Fruit fly (Drosophila melanogaster): Measurements from ENCODE around the gene CG7857.

The CG7857 gene

dm6 chr3L:15534274-15535227, 29.9 kb upstream of the CG7857 start (continued):
- TF ChIP-seq ATbp (GFP tag; optimal IDR thresholded peaks at IDR 0.05), result peak; percentile 52
- no peak for TF ChIP-seq Dp (GFP tag; optimal IDR thresholded peaks at IDR 0.05)
- no peak for TF ChIP-seq E2f2 (GFP tag; IDR thresholded peaks at IDR 0.05)
- peak; percentile 83 for TF ChIP-seq CG9437 (GFP tag; optimal IDR thresholded peaks at IDR 0.05)
- peak; percentile 82 for TF ChIP-seq tio (GFP tag; optimal IDR thresholded peaks at IDR 0.05)
- no peak for TF ChIP-seq Doc3 (GFP tag; IDR thresholded peaks at IDR 0.05; ENCODE audit: partially characterized antibody)
- TF ChIP-seq CG3281 (GFP tag; optimal IDR thresholded peaks at IDR 0.05), result peak; percentile 56
- peak; percentile 80 for TF ChIP-seq CG9727 (GFP tag; optimal IDR thresholded peaks at IDR 0.05)
- TF ChIP-seq CTCF (GFP tag; optimal IDR thresholded peaks at IDR 0.05), result no peak
- peak; percentile 30 for TF ChIP-seq CG6654 (GFP tag; optimal IDR thresholded peaks at IDR 0.05)
- peak; percentile 75 for TF ChIP-seq CG17385 (GFP tag; optimal IDR thresholded peaks at IDR 0.05)
- no peak for TF ChIP-seq GATAe (GFP tag; conservative IDR thresholded peaks at IDR 0.05)
- peak; percentile 49 for TF ChIP-seq jumu (GFP tag; optimal IDR thresholded peaks at IDR 0.05)
- TF ChIP-seq Asciz (GFP tag; optimal IDR thresholded peaks at IDR 0.05), result peak; percentile 46
- peak; percentile 41 for TF ChIP-seq slp2 (GFP tag; optimal IDR thresholded peaks at IDR 0.05)
- TF ChIP-seq Doc2 (GFP tag; IDR thresholded peaks at IDR 0.05), result no peak
- TF ChIP-seq CG12104 (GFP tag; optimal IDR thresholded peaks at IDR 0.05), result peak; percentile 30
- peak; percentile 15 for TF ChIP-seq BtbVII (GFP tag; optimal IDR thresholded peaks at IDR 0.05)
- TF ChIP-seq CG2120 (GFP tag; optimal IDR thresholded peaks at IDR 0.05), result peak; percentile 76
- no peak for TF ChIP-seq pzg (GFP tag; optimal IDR thresholded peaks at IDR 0.05)
- TF ChIP-seq CoRest (tag; optimal IDR thresholded peaks at IDR 0.05), result peak; percentile 87
- TF ChIP-seq CG4328 (GFP tag; optimal IDR thresholded peaks at IDR 0.05), result peak; percentile 50
- TF ChIP-seq Sry-δ (GFP tag; optimal IDR thresholded peaks at IDR 0.05), result no peak

dm6 chr3L:15533402-15534129, 28.9 kb upstream of the CG7857 start:
- TF ChIP-seq CG7271 (tag; optimal IDR thresholded peaks at IDR 0.05) (no peak), phol (tag; optimal IDR thresholded peaks at IDR 0.05) (peak; percentile 10), Sox100B (GFP tag; optimal IDR thresholded peaks at IDR 0.05) (peak; percentile 28), CG10274 (GFP tag; optimal IDR thresholded peaks at IDR 0.05) (peak; percentile 99), wdn (GFP tag; IDR thresholded peaks at IDR 0.05) (no peak), Doc2 (GFP tag; IDR thresholded peaks at IDR 0.05) (no peak), her (GFP tag; optimal IDR thresholded peaks at IDR 0.05) (peak; percentile 34), Lim3 (GFP tag; IDR thresholded peaks at IDR 0.05) (no peak), ttk (GFP tag; IDR thresholded peaks at IDR 0.05) (peak; percentile 53), CG11560 (tag; IDR thresholded peaks at IDR 0.05) (no peak), wek (GFP tag; optimal IDR thresholded peaks at IDR 0.05) (no peak), CG11398 (GFP tag; optimal IDR thresholded peaks at IDR 0.05) (no peak), CG12219 (GFP tag; optimal IDR thresholded peaks at IDR 0.05) (peak; percentile 19), Eip74EF (GFP tag; optimal IDR thresholded peaks at IDR 0.05) (peak in 1 of 2 experiments; percentile 49), Tbp (GFP tag; optimal IDR thresholded peaks at IDR 0.05) (no peak), CG10209 (GFP tag; optimal IDR thresholded peaks at IDR 0.05) (peak; percentile 20), B-H2 (GFP tag; optimal IDR thresholded peaks at IDR 0.05) (no peak), CG4730 (GFP tag; IDR thresholded peaks at IDR 0.05) (no peak), chm (GFP tag; IDR thresholded peaks at IDR 0.05) (no peak), CG10543 (GFP tag; optimal IDR thresholded peaks at IDR 0.05) (no peak), vfl (GFP tag; optimal IDR thresholded peaks at IDR 0.05) (no peak), cg (GFP tag; optimal IDR thresholded peaks at IDR 0.05) (no peak), amos (GFP tag; IDR thresholded peaks at IDR 0.05; ENCODE audit: partially characterized antibody) (no peak), CG4424 (GFP tag; optimal IDR thresholded peaks at IDR 0.05) (peak; percentile 15), Camta (GFP tag; optimal IDR thresholded peaks at IDR 0.05) (no peak), CG10431 (GFP tag; optimal IDR thresholded peaks at IDR 0.05) (peak; percentile 74)
